Worm (Caenorhabditis elegans): ENCODE measurements around the gene R08A2.5.

R08A2.5 gene

ce11 chrV:14685435-14686058, 26.9 kb upstream of the R08A2.5 start, which contains the start of gene C47E8.4:
C47E8.4 (minus strand) TSS chrV:14685485.
- TF ChIP-seq tab-1 (GFP tag; IDR thresholded peaks at IDR 0.05) (no peak), ref-1 (GFP tag; conservative IDR thresholded peaks at IDR 0.05) (no peak), flt-1 (GFP tag; IDR thresholded peaks at IDR 0.05) (peak; percentile 69), klf-2 (GFP tag; conservative IDR thresholded peaks at IDR 0.05) (no peak), cog-1 (tag; optimal IDR thresholded peaks at IDR 0.05) (peak; percentile 90), T22C8.4 (GFP tag; IDR thresholded peaks at IDR 0.05) (0 out of 2 replicates have a peak, but pooled peaks have one; percentile 50), med-1 (GFP tag; optimal IDR thresholded peaks at IDR 0.05; ENCODE audit: insufficient read depth) (no peak), ztf-23 (GFP tag; IDR thresholded peaks at IDR 0.05) (peak; percentile 88), ztf-29 (GFP tag; IDR thresholded peaks at IDR 0.05) (no peak)

ce11 chrV:14686231-14687105, 25.9 kb upstream of the R08A2.5 start:
- TF ChIP-seq ztf-29 (GFP tag; IDR thresholded peaks at IDR 0.05) (no peak), klf-2 (GFP tag; conservative IDR thresholded peaks at IDR 0.05) (no peak), med-1 (GFP tag; optimal IDR thresholded peaks at IDR 0.05; ENCODE audit: insufficient read depth) (no peak)

DNA sequence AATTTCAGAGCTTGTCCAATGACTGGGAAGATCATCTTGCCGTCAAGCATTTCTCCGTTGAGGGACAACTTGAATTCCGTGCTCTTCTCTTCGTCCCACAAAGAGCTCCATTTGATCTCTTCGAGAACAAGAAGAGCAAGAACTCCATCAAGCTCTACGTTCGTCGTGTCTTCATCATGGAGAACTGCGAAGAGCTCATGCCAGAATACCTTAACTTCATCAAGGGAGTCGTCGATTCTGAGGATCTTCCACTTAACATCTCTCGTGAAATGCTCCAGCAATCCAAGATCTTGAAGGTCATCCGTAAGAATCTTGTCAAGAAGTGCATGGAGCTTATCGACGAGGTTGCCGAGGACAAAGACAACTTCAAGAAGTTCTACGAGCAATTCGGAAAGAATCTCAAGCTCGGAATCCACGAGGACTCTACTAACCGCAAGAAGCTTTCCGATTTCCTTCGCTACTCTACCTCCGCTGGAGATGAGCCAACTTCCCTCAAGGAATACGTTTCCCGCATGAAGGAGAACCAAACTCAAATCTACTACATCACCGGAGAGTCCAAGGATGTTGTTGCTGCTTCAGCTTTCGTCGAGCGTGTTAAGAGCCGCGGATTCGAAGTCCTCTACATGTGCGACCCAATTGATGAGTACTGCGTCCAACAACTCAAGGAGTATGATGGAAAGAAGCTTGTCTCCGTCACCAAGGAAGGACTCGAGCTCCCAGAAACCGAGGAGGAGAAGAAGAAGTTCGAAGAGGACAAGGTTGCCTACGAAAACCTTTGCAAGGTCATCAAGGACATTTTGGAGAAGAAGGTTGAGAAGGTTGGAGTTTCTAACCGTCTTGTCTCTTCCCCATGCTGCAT, 25.1 kb upstream of the R08A2.5 start:
- TF ChIP-seq tab-1 (GFP tag; IDR thresholded peaks at IDR 0.05) (no peak), ztf-23 (GFP tag; IDR thresholded peaks at IDR 0.05) (no peak), klf-2 (GFP tag; conservative IDR thresholded peaks at IDR 0.05) (no peak), ztf-29 (GFP tag; IDR thresholded peaks at IDR 0.05) (no peak), T22C8.4 (GFP tag; IDR thresholded peaks at IDR 0.05) (no peak), cog-1 (tag; optimal IDR thresholded peaks at IDR 0.05) (no peak), flt-1 (GFP tag; IDR thresholded peaks at IDR 0.05) (no peak), ref-1 (GFP tag; conservative IDR thresholded peaks at IDR 0.05) (no peak), med-1 (GFP tag; optimal IDR thresholded peaks at IDR 0.05; ENCODE audit: insufficient read depth) (no peak)

DNA sequence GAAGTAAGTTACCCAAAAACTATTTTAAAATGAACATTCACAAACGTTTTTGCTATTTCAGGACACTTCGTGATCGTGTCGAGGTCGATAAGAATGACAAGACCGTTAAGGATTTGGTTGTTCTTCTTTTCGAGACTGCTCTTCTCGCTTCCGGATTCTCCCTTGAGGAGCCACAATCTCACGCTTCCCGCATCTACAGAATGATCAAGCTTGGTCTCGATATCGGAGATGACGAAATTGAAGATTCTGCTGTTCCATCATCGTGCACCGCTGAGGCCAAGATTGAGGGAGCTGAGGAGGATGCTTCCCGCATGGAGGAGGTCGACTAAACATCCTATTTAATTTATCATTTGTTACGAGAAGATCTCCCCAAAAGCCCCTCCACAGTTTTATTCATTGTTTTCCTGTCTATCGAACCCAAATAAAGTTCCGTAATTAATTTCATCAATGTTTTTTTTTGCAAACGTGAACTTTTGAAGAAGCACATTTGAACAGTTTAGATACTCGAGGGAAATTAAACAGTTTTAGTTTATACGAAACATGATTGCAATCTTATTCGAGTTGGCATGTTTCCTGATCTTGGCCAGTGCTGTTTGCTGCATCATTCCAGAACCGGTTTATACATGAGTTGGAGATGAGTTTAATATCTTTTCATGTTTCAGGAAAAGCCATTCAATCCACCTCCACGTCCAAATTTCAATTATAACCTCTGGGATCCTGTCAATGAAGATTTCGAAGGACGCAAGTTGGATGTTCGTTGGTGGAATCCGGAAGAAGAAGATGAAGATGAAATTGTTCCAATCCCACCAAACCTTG, 24.1 kb upstream of the R08A2.5 start, which contains the start of gene C47E8.11:
Gene C47E8.11 (plus strand): TSS at position 520 of the 816 bp plus-strand sequence.
- TF ChIP-seq tab-1 (GFP tag; IDR thresholded peaks at IDR 0.05) (no peak), cog-1 (tag; optimal IDR thresholded peaks at IDR 0.05) (no peak), ztf-23 (GFP tag; IDR thresholded peaks at IDR 0.05) (no peak), ztf-29 (GFP tag; IDR thresholded peaks at IDR 0.05) (no peak), T22C8.4 (GFP tag; IDR thresholded peaks at IDR 0.05) (no peak), med-1 (GFP tag; optimal IDR thresholded peaks at IDR 0.05; ENCODE audit: insufficient read depth) (no peak), ref-1 (GFP tag; conservative IDR thresholded peaks at IDR 0.05) (no peak), flt-1 (GFP tag; IDR thresholded peaks at IDR 0.05) (no peak), klf-2 (GFP tag; conservative IDR thresholded peaks at IDR 0.05) (no peak)

DNA sequence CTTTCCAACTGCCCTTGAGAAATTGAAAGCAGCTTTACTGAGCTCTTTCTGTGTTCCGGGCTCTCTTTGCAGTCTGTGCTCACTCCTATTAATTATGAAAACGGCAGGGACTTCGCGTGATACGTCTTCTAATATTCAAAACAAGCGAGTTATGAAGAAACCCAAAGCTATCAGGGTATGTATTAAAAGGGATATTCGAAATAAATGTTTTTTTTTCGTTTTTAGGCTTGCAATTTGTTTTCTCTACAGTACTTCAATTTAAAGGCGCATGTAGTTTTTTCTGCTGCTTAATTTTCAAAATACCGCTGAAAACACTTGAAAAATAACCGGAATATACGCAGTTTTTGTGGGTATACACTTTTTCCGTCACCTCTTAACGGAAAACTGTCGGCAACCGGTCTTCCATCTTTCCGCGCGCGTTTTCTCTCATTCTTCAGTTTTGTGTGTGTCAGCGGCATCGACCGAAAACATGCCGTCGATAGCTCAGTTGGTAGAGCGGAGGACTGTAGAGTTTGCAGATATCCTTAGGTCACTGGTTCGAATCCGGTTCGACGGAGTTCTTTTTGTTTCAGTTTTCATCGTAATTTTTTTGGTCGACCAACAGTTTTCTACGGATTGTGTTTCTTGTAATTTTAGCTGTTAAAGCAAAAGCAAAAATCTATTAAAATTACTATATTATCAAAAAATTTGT, 23.2 kb upstream of the R08A2.5 start, which contains the start of gene gasr-8:
Gene gasr-8 (plus strand): TSS at position 51 of the 691 bp plus-strand sequence.
- TF ChIP-seq ztf-29 (GFP tag; IDR thresholded peaks at IDR 0.05) = no peak
- TF ChIP-seq med-1 (GFP tag; optimal IDR thresholded peaks at IDR 0.05; ENCODE audit: insufficient read depth) = peak; percentile 2
- TF ChIP-seq cog-1 (tag; optimal IDR thresholded peaks at IDR 0.05) = no peak
- TF ChIP-seq klf-2 (GFP tag; conservative IDR thresholded peaks at IDR 0.05) = 0 out of 2 replicates have a peak, but pooled peaks have one; percentile 61
- peak; percentile 88 for TF ChIP-seq flt-1 (GFP tag; IDR thresholded peaks at IDR 0.05)
- no peak for TF ChIP-seq ref-1 (GFP tag; conservative IDR thresholded peaks at IDR 0.05)
- TF ChIP-seq tab-1 (GFP tag; IDR thresholded peaks at IDR 0.05) = peak; percentile 79
- TF ChIP-seq ztf-23 (GFP tag; IDR thresholded peaks at IDR 0.05) = no peak
- peak; percentile 34; the same call in 1 of the 2 replicates for TF ChIP-seq T22C8.4 (GFP tag; IDR thresholded peaks at IDR 0.05)

DNA sequence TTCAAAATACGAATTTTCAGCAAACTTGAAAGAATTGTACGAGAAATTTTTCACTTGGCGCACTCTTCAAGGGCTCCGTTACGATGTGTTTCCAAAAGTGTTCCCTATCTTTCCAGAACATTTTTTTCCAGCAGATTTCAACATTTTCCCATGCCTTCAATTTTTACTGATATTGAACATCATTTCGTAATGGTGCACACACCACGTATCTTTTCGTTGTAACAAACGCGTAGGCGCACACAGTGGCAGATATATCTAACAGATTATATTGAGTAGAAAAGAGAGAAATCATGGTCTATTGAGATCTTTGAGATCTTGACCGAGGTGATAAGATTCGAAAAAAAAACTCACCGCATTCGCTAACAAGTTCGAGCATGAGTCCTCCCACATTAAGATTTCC, 16.7 kb upstream of the R08A2.5 start:
- no peak for TF ChIP-seq ztf-29 (GFP tag; IDR thresholded peaks at IDR 0.05)

- TF ChIP-seq ref-1 (GFP tag; conservative IDR thresholded peaks at IDR 0.05) = no peak
- 0 out of 2 replicates have a peak, but pooled peaks have one; percentile 31 for TF ChIP-seq ztf-29 (GFP tag; IDR thresholded peaks at IDR 0.05)
- TF ChIP-seq klf-2 (GFP tag; conservative IDR thresholded peaks at IDR 0.05) = 0 out of 2 replicates have a peak, but pooled peaks have one; percentile 38
- TF ChIP-seq T22C8.4 (GFP tag; IDR thresholded peaks at IDR 0.05) = no peak
- peak; percentile 66; the same call in 1 of the 2 replicates for TF ChIP-seq ztf-23 (GFP tag; IDR thresholded peaks at IDR 0.05)
- no peak for TF ChIP-seq med-1 (GFP tag; optimal IDR thresholded peaks at IDR 0.05; ENCODE audit: insufficient read depth)
- peak; percentile 92 for TF ChIP-seq cog-1 (tag; optimal IDR thresholded peaks at IDR 0.05)
- TF ChIP-seq flt-1 (GFP tag; IDR thresholded peaks at IDR 0.05) = 0 out of 2 replicates have a peak, but pooled peaks have one; percentile 11
- no peak for TF ChIP-seq tab-1 (GFP tag; IDR thresholded peaks at IDR 0.05)
Observed at ce11 chrV:14696604-14697307, 15.7 kb upstream of the R08A2.5 start, which contains the start of gene unc-112. unc-112 (minus strand) TSS chrV:14696654.

Measured in whole organism, midembryonic.